Fruit fly (Drosophila melanogaster) whole organism, adult: ENCODE results near the gene Pak.

Experiments used
- CG14711 ChIP-seq: fragments of 200-800 bp; sonication (Bioruptor generic); optimal IDR thresholded peaks from 2 replicates; lab custom pipeline; 2018; ENCODE audit warnings: missing biosample characterization, mild to moderate bottlenecking, missing genetic modification characterization, moderate library complexity
- CG33017 ChIP-seq: fragments of 200-800 bp; sonication (Bioruptor generic); optimal IDR thresholded peaks from 2 replicates; lab custom pipeline; 2018; ENCODE audit warnings: missing biosample characterization, mild to moderate bottlenecking, missing genetic modification characterization, moderate library complexity
- CG5204 ChIP-seq: fragments of 200-800 bp; sonication (Bioruptor generic); optimal IDR thresholded peaks from 2 replicates; lab custom pipeline; 2016; ENCODE audit warnings: missing biosample characterization, missing genetic modification characterization
- CG7045 ChIP-seq: fragments of 200-800 bp; sonication (Bioruptor generic); optimal IDR thresholded peaks from 2 replicates; lab custom pipeline; 2017; ENCODE audit warnings: missing biosample characterization, mild to moderate bottlenecking, missing genetic modification characterization
- CG7101 ChIP-seq: fragments of 200-800 bp; sonication (Bioruptor generic); optimal IDR thresholded peaks from 2 replicates; lab custom pipeline; 2018; ENCODE audit warnings: missing biosample characterization, mild to moderate bottlenecking, missing genetic modification characterization, moderate library complexity
- Clk ChIP-seq: fragments of 200-800 bp; sonication (Bioruptor generic); optimal IDR thresholded peaks from 2 replicates; lab custom pipeline; 2017; ENCODE audit warnings: missing biosample characterization, missing genetic modification characterization
- bab1 ChIP-seq: fragments of 200-800 bp; sonication (Bioruptor generic); optimal IDR thresholded peaks from 3 replicates; lab custom pipeline; 2019; ENCODE audit warnings: missing biosample characterization, mild to moderate bottlenecking, missing genetic modification characterization, moderate library complexity
- cnc ChIP-seq, 2 experiments: fragments of >200 bp; optimal IDR thresholded peaks; 2 replicates each; lab custom pipeline; 2017
- kay ChIP-seq: fragments of 200-800 bp; sonication (Bioruptor generic); peaks from one replicate; lab custom pipeline; 2016; ENCODE audit warnings: missing biosample characterization, missing genetic modification characterization, borderline replicate concordance
- ovo ChIP-seq: fragments of 200-800 bp; sonication (Bioruptor generic); optimal IDR thresholded peaks from 2 replicates; lab custom pipeline; 2016; ENCODE audit warnings: missing biosample characterization, missing genetic modification characterization
- pad ChIP-seq: fragments of 200-800 bp; sonication (Bioruptor generic); optimal IDR thresholded peaks from 3 replicates; lab custom pipeline; 2017; ENCODE audit warnings: missing biosample characterization, missing genetic modification characterization, mild to moderate bottlenecking, moderate library complexity, missing genetic modification reagents
- tj ChIP-seq: fragments of 200-800 bp; sonication (Bioruptor generic); optimal IDR thresholded peaks from 3 replicates; lab custom pipeline; 2017; ENCODE audit warnings: missing biosample characterization, mild to moderate bottlenecking, missing genetic modification characterization, moderate library complexity

- TF ChIP-seq CG7101, result peak; percentile 69
- TF ChIP-seq CG33017 (tag; lab: Kevin White, UChicago), result peak; percentile 57
- TF ChIP-seq cnc (optimal IDR thresholded peaks at IDR 0.05; lab: Kevin White, UChicago), result no peak
- peak; percentile 6 for TF ChIP-seq ovo
- peak; percentile 53 for TF ChIP-seq CG14711 (tag; lab: Kevin White, UChicago)
- peak; percentile 61 for TF ChIP-seq kay (GFP tag; lab: Kevin White, UChicago)
- peak; percentile 78 for TF ChIP-seq CG5204
- no peak for TF ChIP-seq bab1
- TF ChIP-seq tj (GFP tag; lab: Kevin White, UChicago), result peak; percentile 55
- TF ChIP-seq Clk (GFP tag; lab: Kevin White, UChicago), result peak; percentile 16
- peak; percentile 60 for TF ChIP-seq pad (GFP tag; lab: Kevin White, UChicago)
- TF ChIP-seq CG7045 (GFP tag; lab: Kevin White, UChicago), result peak; percentile 70
Measured at dm6 chr3R:6353624-6354352, 3.1 kb downstream of the Pak start.
